Worm (Caenorhabditis elegans) whole organism, young adult: Measurements from ENCODE around the gene ZK381.62.

Source experiments
- Y67H2A.10 ChIP-seq: fragments of 200-800 bp; sonication (Bioruptor generic); conservative IDR thresholded peaks from 2 replicates; pipeline ENCODE4 v1.3.6; 2022; ENCODE audit warnings: missing genetic modification reagents, missing genetic modification characterization, missing compliant biosample characterization
- ama-1 ChIP-seq, 3 experiments: fragments of 150-350 bp in 1 of 3; sonication (generic microtip) in 2 of 3; optimal IDR thresholded peaks; 2 replicates each; lab custom pipeline; 2014 to 2018; ENCODE audit warnings: missing biosample characterization in 2 of 3, missing genetic modification characterization in 2 of 3, missing genetic modification reagents in 2 of 3
- aptf-3 ChIP-seq: fragments of 200-800 bp; sonication (Bioruptor generic); IDR thresholded peaks from 2 replicates; pipeline ENCODE4 v1.3.6; 2022; ENCODE audit warnings: missing genetic modification characterization, missing compliant biosample characterization
- mes-4 ChIP-seq: sonication (generic microtip); optimal IDR thresholded peaks from 2 replicates; lab custom pipeline; 2016; ENCODE audit warnings: missing genotype, missing genetic modification characterization, missing compliant biosample characterization
- nhr-80 ChIP-seq: sonication (generic microtip); optimal IDR thresholded peaks from 2 replicates; lab custom pipeline; 2016; ENCODE audit warnings: missing genetic modification characterization, missing compliant biosample characterization
- snpc-4 ChIP-seq, 5 experiments: fragments of 150-350 bp in 1 of 5; sonication (generic microtip) in 4 of 5; optimal IDR thresholded peaks; 2 replicates each; lab custom pipeline; 2014 to 2018; ENCODE audit warnings: missing genetic modification characterization in 5 of 5, missing biosample characterization in 3 of 5, antibody characterized with exemption in 2 of 5, mild to moderate bottlenecking in 2 of 5, missing compliant biosample characterization in 2 of 5, missing genotype in 2 of 5, moderate library complexity in 2 of 5, missing genetic modification reagents in 1 of 5
- unc-130 ChIP-seq: sonication (generic microtip); optimal IDR thresholded peaks from 2 replicates; lab custom pipeline; 2016; ENCODE audit warnings: missing genetic modification reagents, missing genetic modification characterization, missing compliant biosample characterization
- unc-62 ChIP-seq: fragments of 150-350 bp; optimal IDR thresholded peaks from 2 replicates; lab custom pipeline; 2014; ENCODE audit warnings: missing biosample characterization, missing genetic modification reagents, missing genetic modification characterization
- ztf-25 ChIP-seq: fragments of 200-800 bp; sonication (Bioruptor generic); IDR thresholded peaks from 2 replicates; pipeline ENCODE4 v1.3.6; 2022; ENCODE audit warnings: missing genetic modification reagents, missing genetic modification characterization, missing compliant biosample characterization

DNA sequence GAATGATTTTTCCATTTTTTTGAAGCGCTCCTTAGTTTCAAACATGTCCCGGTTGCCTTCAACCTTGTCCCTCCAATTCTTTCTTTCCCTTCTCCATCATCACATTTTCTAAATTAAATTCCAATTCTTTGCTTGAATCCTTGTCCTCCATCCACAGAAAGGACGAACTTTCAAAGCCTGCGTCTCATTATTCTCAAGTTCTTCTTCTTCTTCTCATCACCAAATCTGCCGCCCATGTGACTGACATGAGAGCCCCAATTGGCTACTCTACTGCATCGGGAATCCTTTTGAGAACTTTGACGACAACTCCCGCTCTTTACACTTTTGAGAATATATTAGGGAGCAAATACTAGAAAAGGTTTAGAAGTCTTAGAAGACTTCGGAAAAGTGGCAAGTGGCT lies 14.4 kb downstream of the ZK381.62 start:
- TF ChIP-seq mes-4: no peak
- no peak for TF ChIP-seq Y67H2A.10
- no peak for TF ChIP-seq unc-62 (GFP tag; lab: Kevin White, UChicago)
- no peak for TF ChIP-seq unc-130 (GFP tag; lab: Kevin White, UChicago)
- no peak for TF ChIP-seq snpc-4 (GFP tag; optimal IDR thresholded peaks at IDR 0.05; lab: Kevin White, UChicago)
- TF ChIP-seq snpc-4 (tag; optimal IDR thresholded peaks at IDR 0.05; lab: Kevin White, UChicago): no peak
- no peak for TF ChIP-seq nhr-80
- TF ChIP-seq aptf-3 (GFP tag; lab: Robert Waterston, UW): no peak
- TF ChIP-seq ama-1 (optimal IDR thresholded peaks at IDR 0.05; lab: Kevin White, UChicago): no peak
- TF ChIP-seq ama-1 (GFP tag; optimal IDR thresholded peaks at IDR 0.05; lab: Kevin White, UChicago): no peak
- TF ChIP-seq ztf-25 (GFP tag; lab: Robert Waterston, UW): no peak
